Fruit fly (Drosophila melanogaster) whole organism, embryonic: ENCODE data around the gene CG14676.
A peak's percentile ranks its signal among the peaks of the same experiment; 100 is the strongest.

Source experiments
- ATbp ChIP-seq: fragments of 200-800 bp; sonication (Bioruptor generic); optimal IDR thresholded peaks from 2 replicates; lab custom pipeline; 2017; ENCODE audit warnings: missing biosample characterization, mild to moderate bottlenecking, missing genetic modification characterization, missing genetic modification reagents
- CG11560 ChIP-seq: fragments of 200-800 bp; sonication (Bioruptor generic); IDR thresholded peaks from 3 replicates; pipeline ENCODE4 v1.3.6; 2022; ENCODE audit warnings: missing biosample characterization, missing genetic modification characterization
- CG12155 ChIP-seq: fragments of 200-800 bp; sonication (Bioruptor generic); optimal IDR thresholded peaks from 3 replicates; lab custom pipeline; 2016; ENCODE audit warnings: missing biosample characterization, missing genetic modification characterization
- CG12219 ChIP-seq: fragments of 200-800 bp; sonication (Bioruptor generic); optimal IDR thresholded peaks from 3 replicates; lab custom pipeline; 2018; ENCODE audit warnings: missing biosample characterization, mild to moderate bottlenecking, missing genetic modification characterization
- CG1233 ChIP-seq: fragments of 200-800 bp; sonication (Bioruptor generic); optimal IDR thresholded peaks from 4 replicates; lab custom pipeline; 2018; ENCODE audit warnings: missing biosample characterization, mild to moderate bottlenecking, missing genetic modification characterization
- CG12744 ChIP-seq: fragments of 200-800 bp; sonication (Bioruptor generic); optimal IDR thresholded peaks from 2 replicates; lab custom pipeline; 2016; ENCODE audit warnings: missing biosample characterization, missing genetic modification characterization
- CG14050 ChIP-seq: fragments of 200-800 bp; sonication (Bioruptor generic); IDR thresholded peaks from 3 replicates; pipeline ENCODE4 v1.3.6; 2022; ENCODE audit warnings: missing biosample characterization, missing genetic modification characterization
- CG16813 ChIP-seq: fragments of 200-800 bp; sonication (Bioruptor generic); IDR thresholded peaks from 3 replicates; pipeline ENCODE4 v1.3.6; 2022; ENCODE audit warnings: missing biosample characterization, missing genetic modification characterization; ENCODE audit not compliant: partially characterized antibody
- CG17186 ChIP-seq: fragments of 200-800 bp; sonication (Bioruptor generic); optimal IDR thresholded peaks from 3 replicates; lab custom pipeline; 2017; ENCODE audit warnings: missing biosample characterization, missing genetic modification reagents, missing genetic modification characterization
- CG17361 ChIP-seq: fragments of 200-800 bp; sonication (Bioruptor generic); IDR thresholded peaks from 3 replicates; pipeline ENCODE4 v1.3.6; 2022; ENCODE audit warnings: missing biosample characterization, missing genetic modification characterization
- CG17912 ChIP-seq: fragments of 200-800 bp; sonication (Bioruptor generic); optimal IDR thresholded peaks from 2 replicates; lab custom pipeline; 2018; ENCODE audit warnings: missing biosample characterization, mild to moderate bottlenecking, missing genetic modification characterization
- CG2712 ChIP-seq: fragments of 200-800 bp; optimal IDR thresholded peaks from 3 replicates; lab custom pipeline; 2019; ENCODE audit warnings: missing biosample characterization, mild to moderate bottlenecking, missing genetic modification characterization, moderate library complexity
- CG34376 ChIP-seq: fragments of 200-800 bp; sonication (Bioruptor generic); optimal IDR thresholded peaks from 2 replicates; lab custom pipeline; 2018; ENCODE audit warnings: missing biosample characterization, mild to moderate bottlenecking, missing genetic modification characterization
- CG3726 ChIP-seq: fragments of 200-800 bp; sonication (Bioruptor generic); IDR thresholded peaks from 3 replicates; pipeline ENCODE4, ENCODE4 v1.3.6; 2022; ENCODE audit warnings: missing biosample characterization, missing genetic modification characterization
- CG3847 ChIP-seq: fragments of 200-800 bp; sonication (Bioruptor generic); IDR thresholded peaks from 2 replicates; pipeline ENCODE4 v1.3.6; 2022; ENCODE audit warnings: missing biosample characterization, missing genetic modification characterization
- CG3995 ChIP-seq: fragments of 200-800 bp; sonication (Bioruptor generic); optimal IDR thresholded peaks from 3 replicates; lab custom pipeline; 2016; ENCODE audit warnings: missing biosample characterization, missing genetic modification characterization
- CG4282 ChIP-seq: fragments of 200-800 bp; sonication (Bioruptor generic); optimal IDR thresholded peaks from 2 replicates; lab custom pipeline; 2016; ENCODE audit warnings: missing biosample characterization, missing genetic modification characterization
- CG4707 ChIP-seq: fragments of 200-800 bp; sonication (Bioruptor generic); optimal IDR thresholded peaks from 2 replicates; lab custom pipeline; 2018; ENCODE audit warnings: missing biosample characterization, mild to moderate bottlenecking, missing genetic modification characterization, moderate library complexity
- CG7357 ChIP-seq: fragments of 200-800 bp; sonication (Bioruptor generic); IDR thresholded peaks from 3 replicates; pipeline ENCODE4 v1.3.6; 2022; ENCODE audit warnings: missing biosample characterization, missing genetic modification characterization
- CG7556 ChIP-seq: fragments of 200-800 bp; sonication (Bioruptor generic); optimal IDR thresholded peaks from 2 replicates; lab custom pipeline; 2017; ENCODE audit warnings: missing biosample characterization, mild to moderate bottlenecking, missing genetic modification characterization
- CG8359 ChIP-seq: fragments of 200-800 bp; sonication (Bioruptor generic); optimal IDR thresholded peaks from 2 replicates; lab custom pipeline; 2017; ENCODE audit warnings: missing biosample characterization, mild to moderate bottlenecking, missing genetic modification characterization, borderline replicate concordance
- CG8944 ChIP-seq: fragments of 200-800 bp; sonication (Bioruptor generic); optimal IDR thresholded peaks from 3 replicates; lab custom pipeline; 2016; ENCODE audit warnings: missing biosample characterization, missing genetic modification characterization
- CG9437 ChIP-seq: fragments of 200-800 bp; sonication (Bioruptor generic); optimal IDR thresholded peaks from 2 replicates; lab custom pipeline; 2018; ENCODE audit warnings: missing biosample characterization, mild to moderate bottlenecking, missing genetic modification characterization
- CG9609 ChIP-seq: fragments of 200-800 bp; sonication (Bioruptor generic); optimal IDR thresholded peaks from 3 replicates; lab custom pipeline; 2016; ENCODE audit warnings: missing biosample characterization, missing genetic modification characterization
- CHES-1-like ChIP-seq: fragments of 200-800 bp; sonication (Bioruptor generic); optimal IDR thresholded peaks from 2 replicates; lab custom pipeline; 2016; ENCODE audit warnings: missing biosample characterization, missing genetic modification characterization
- Camta ChIP-seq: fragments of 200-800 bp; sonication (Bioruptor generic); optimal IDR thresholded peaks from 2 replicates; lab custom pipeline; 2016; ENCODE audit warnings: missing biosample characterization, missing genetic modification characterization
- CkIIα-i1 ChIP-seq: fragments of 200-800 bp; sonication (Bioruptor generic); IDR thresholded peaks from 2 replicates; pipeline ENCODE4 v1.3.6; 2022; ENCODE audit warnings: missing biosample characterization, missing genetic modification characterization
- Doc2 ChIP-seq: fragments of 200-800 bp; sonication (Bioruptor generic); IDR thresholded peaks from 2 replicates; pipeline ENCODE4 v1.3.6; 2022; ENCODE audit warnings: missing biosample characterization, missing genetic modification characterization
- Drgx ChIP-seq: fragments of 200-800 bp; sonication (Bioruptor generic); IDR thresholded peaks from 2 replicates; pipeline ENCODE4 v1.3.6; 2022; ENCODE audit warnings: missing biosample characterization, missing genetic modification characterization
- Eip74EF ChIP-seq, 2 experiments: fragments of 200-800 bp in 1 of 2; fragments of >200 bp in 1 of 2; sonication (Bioruptor generic) in 1 of 2; optimal IDR thresholded peaks; 2 replicates each; lab custom pipeline; 2017 to 2019; ENCODE audit warnings: missing biosample characterization in 2 of 2, missing genetic modification characterization in 2 of 2, mild to moderate bottlenecking in 1 of 2, moderate library complexity in 1 of 2
- Ets65A ChIP-seq: fragments of 200-800 bp; sonication (Bioruptor generic); peaks from one replicate; lab custom pipeline; 2016; ENCODE audit warnings: missing biosample characterization, missing genetic modification characterization
- Hmr ChIP-seq: fragments of 200-800 bp; sonication (Bioruptor generic); optimal IDR thresholded peaks from 3 replicates; lab custom pipeline; 2017; ENCODE audit warnings: mild to moderate bottlenecking, missing biosample characterization, missing genetic modification reagents, missing genetic modification characterization
- Hr3 ChIP-seq: fragments of 200-800 bp; sonication (Bioruptor generic); optimal IDR thresholded peaks from 3 replicates; lab custom pipeline; 2016; ENCODE audit warnings: missing biosample characterization, missing genetic modification characterization
- Max ChIP-seq: fragments of 200-800 bp; sonication (Bioruptor generic); optimal IDR thresholded peaks from 2 replicates; lab custom pipeline; 2016; ENCODE audit warnings: missing biosample characterization, mild to moderate bottlenecking, missing genetic modification characterization
- Nf-YA ChIP-seq: fragments of 200-800 bp; sonication (Bioruptor generic); IDR thresholded peaks from 2 replicates; pipeline ENCODE4 v1.3.6; 2022; ENCODE audit warnings: missing biosample characterization, missing genetic modification characterization
- NfI ChIP-seq: fragments of 200-800 bp; sonication (Bioruptor generic); optimal IDR thresholded peaks from 3 replicates; lab custom pipeline; 2018; ENCODE audit warnings: missing biosample characterization, mild to moderate bottlenecking, missing genetic modification characterization, moderate library complexity
- Oli ChIP-seq: fragments of 200-800 bp; sonication (Bioruptor generic); optimal IDR thresholded peaks from 2 replicates; lab custom pipeline; 2018; ENCODE audit warnings: missing biosample characterization, mild to moderate bottlenecking, missing genetic modification characterization, moderate library complexity
- Sry-δ ChIP-seq: fragments of 200-800 bp; sonication (Bioruptor generic); optimal IDR thresholded peaks from 2 replicates; lab custom pipeline; 2016; ENCODE audit warnings: missing biosample characterization, missing genetic modification characterization
- TFAM ChIP-seq: fragments of 200-800 bp; sonication (Bioruptor generic); optimal IDR thresholded peaks from 2 replicates; lab custom pipeline; 2017; ENCODE audit warnings: missing biosample characterization, missing genetic modification characterization, inconsistent platforms
- Xrp1 ChIP-seq: fragments of 200-800 bp; sonication (Bioruptor generic); IDR thresholded peaks from 2 replicates; pipeline ENCODE4 v1.3.6; 2022; ENCODE audit warnings: missing biosample characterization, missing genetic modification characterization
- ap ChIP-seq: fragments of 200-800 bp; sonication (Bioruptor generic); IDR thresholded peaks from 2 replicates; pipeline ENCODE4 v1.3.6; 2022; ENCODE audit warnings: missing biosample characterization, missing genetic modification characterization
- bab2 ChIP-seq: fragments of 200-800 bp; sonication (Bioruptor generic); optimal IDR thresholded peaks from 2 replicates; lab custom pipeline; 2016; ENCODE audit warnings: missing biosample characterization, missing genetic modification characterization
- bbx ChIP-seq: fragments of 200-800 bp; sonication (Bioruptor generic); IDR thresholded peaks from 2 replicates; pipeline ENCODE4 v1.3.6; 2022; ENCODE audit warnings: missing biosample characterization, missing genetic modification characterization; ENCODE audit not compliant: partially characterized antibody
- emc ChIP-seq: fragments of 200-800 bp; sonication (Bioruptor generic); optimal IDR thresholded peaks from 2 replicates; lab custom pipeline; 2016; ENCODE audit warnings: missing biosample characterization, missing genetic modification characterization
- gce ChIP-seq: fragments of 200-800 bp; sonication (Bioruptor generic); IDR thresholded peaks from 3 replicates; pipeline ENCODE4 v1.3.6; 2022; ENCODE audit warnings: missing biosample characterization, missing genetic modification characterization
- knrl ChIP-seq: fragments of 200-800 bp; sonication (Bioruptor generic); IDR thresholded peaks from 3 replicates; pipeline ENCODE4 v1.3.6; 2022; ENCODE audit warnings: missing biosample characterization, missing genetic modification characterization; ENCODE audit not compliant: partially characterized antibody
- maf-S ChIP-seq: fragments of 200-800 bp; sonication (Bioruptor generic); optimal IDR thresholded peaks from 2 replicates; lab custom pipeline; 2016; ENCODE audit warnings: missing biosample characterization, missing genetic modification characterization
- mirr ChIP-seq: fragments of 200-800 bp; sonication (Bioruptor generic); optimal IDR thresholded peaks from 3 replicates; lab custom pipeline; 2018; ENCODE audit warnings: missing biosample characterization, mild to moderate bottlenecking, missing genetic modification characterization
- pzg ChIP-seq: fragments of 200-800 bp; sonication (Bioruptor generic); optimal IDR thresholded peaks from 3 replicates; lab custom pipeline; 2018; ENCODE audit warnings: missing biosample characterization, mild to moderate bottlenecking, missing genetic modification characterization, moderate library complexity
- row ChIP-seq: fragments of 200-800 bp; sonication (Bioruptor generic); IDR thresholded peaks from 3 replicates; pipeline ENCODE4 v1.3.6; 2022; ENCODE audit warnings: missing biosample characterization, missing genetic modification characterization
- vfl ChIP-seq: fragments of 200-800 bp; sonication (Bioruptor generic); optimal IDR thresholded peaks from 2 replicates; lab custom pipeline; 2016; ENCODE audit warnings: missing biosample characterization, missing genetic modification characterization

The CG14676 gene

DNA sequence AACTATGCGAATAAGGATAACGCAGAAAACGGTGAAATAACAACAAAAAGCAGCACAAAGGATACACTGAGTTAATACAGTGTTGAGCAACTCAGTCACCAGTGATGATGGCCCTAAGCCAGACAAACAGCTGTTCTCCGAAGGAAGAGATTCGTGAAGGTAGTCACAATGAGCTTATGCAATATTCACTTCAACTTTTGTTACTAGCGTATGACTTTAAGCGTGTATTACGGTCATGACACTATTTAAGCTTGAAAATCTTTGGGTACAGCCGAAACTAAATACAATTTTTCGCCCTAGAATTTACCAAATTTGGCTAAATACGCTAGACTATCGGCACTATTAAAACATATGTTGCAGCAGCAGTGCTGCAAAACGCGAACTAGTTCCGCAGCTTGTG lies 9.2 kb downstream of the CG14676 start, which contains the start of the genes disp and ECSIT (continued):
- TF ChIP-seq CG3995 (GFP tag; lab: Kevin White, UChicago), result peak; percentile 55
- no peak for TF ChIP-seq CG12219 (GFP tag; lab: Kevin White, UChicago)
- no peak for TF ChIP-seq Sry-δ (GFP tag; lab: Kevin White, UChicago)
- TF ChIP-seq emc (GFP tag; lab: Kevin White, UChicago), result no peak
- TF ChIP-seq Camta (GFP tag; lab: Kevin White, UChicago), result no peak
- TF ChIP-seq CG7556, result no peak
- TF ChIP-seq Oli, result peak; percentile 58
- no peak for TF ChIP-seq ap
- TF ChIP-seq Doc2 (GFP tag; lab: Robert Waterston, UW), result no peak
- no peak for TF ChIP-seq CG7357 (GFP tag; lab: Robert Waterston, UW)
- TF ChIP-seq Ets65A (GFP tag; lab: Kevin White, UChicago), result peak; percentile 94
- no peak for TF ChIP-seq CG8944 (GFP tag; lab: Kevin White, UChicago)
- peak; percentile 88 for TF ChIP-seq CG2712 (tag; lab: Kevin White, UChicago)
- no peak for TF ChIP-seq CG9437
- no peak for TF ChIP-seq CG8359 (GFP tag; lab: Kevin White, UChicago)
- peak; percentile 91 for TF ChIP-seq row (GFP tag; lab: Robert Waterston, UW)
- TF ChIP-seq Drgx (GFP tag; lab: Robert Waterston, UW), result no peak
- no peak for TF ChIP-seq Nf-YA (GFP tag; lab: Robert Waterston, UW)
- TF ChIP-seq CG12155 (GFP tag; lab: Kevin White, UChicago), result peak; percentile 4
- no peak for TF ChIP-seq gce (GFP tag; lab: Robert Waterston, UW)
- no peak for TF ChIP-seq CG12744 (GFP tag; lab: Kevin White, UChicago)
- TF ChIP-seq Hr3, result peak; percentile 22
- no peak for TF ChIP-seq TFAM (GFP tag; lab: Kevin White, UChicago)
- no peak for TF ChIP-seq ATbp (GFP tag; lab: Kevin White, UChicago)
- no peak for TF ChIP-seq CkIIα-i1 (GFP tag; lab: Robert Waterston, UW)
- TF ChIP-seq CG3726, result no peak
- peak; percentile 16; the same call in 1 of the 3 replicates for TF ChIP-seq CG16813
- peak; percentile 70 for TF ChIP-seq CG17186
- TF ChIP-seq CG14050 (GFP tag; lab: Robert Waterston, UW), result no peak
- TF ChIP-seq CG4707 (GFP tag; lab: Kevin White, UChicago), result no peak
- no peak for TF ChIP-seq CG4282 (GFP tag; lab: Kevin White, UChicago)
- peak; percentile 27 for TF ChIP-seq vfl (GFP tag; lab: Kevin White, UChicago)
- no peak for TF ChIP-seq Eip74EF (GFP tag; optimal IDR thresholded peaks at IDR 0.05; lab: Kevin White, UChicago)
- TF ChIP-seq mirr (GFP tag; lab: Kevin White, UChicago), result peak; percentile 15
- TF ChIP-seq CG9609 (GFP tag; lab: Kevin White, UChicago), result peak; percentile 40
- peak; percentile 48 for TF ChIP-seq Max
- TF ChIP-seq Xrp1 (GFP tag; lab: Robert Waterston, UW), result no peak
- TF ChIP-seq CG17912 (GFP tag; lab: Kevin White, UChicago), result no peak
- peak; percentile 27 for TF ChIP-seq CHES-1-like
- TF ChIP-seq knrl (GFP tag; lab: Robert Waterston, UW), result peak; percentile 46; the same call in 1 of the 3 replicates
- peak; percentile 36 for TF ChIP-seq Hmr
- TF ChIP-seq CG1233 (GFP tag; lab: Kevin White, UChicago), result no peak
- TF ChIP-seq NfI (GFP tag; lab: Kevin White, UChicago), result no peak
- no peak for TF ChIP-seq bbx (GFP tag; lab: Robert Waterston, UW)
- TF ChIP-seq CG17361, result no peak
- TF ChIP-seq CG11560, result no peak
- peak; percentile 22 for TF ChIP-seq CG34376
- TF ChIP-seq maf-S (GFP tag; lab: Kevin White, UChicago), result peak; percentile 15
- peak; percentile 50 for TF ChIP-seq pzg (GFP tag; lab: Kevin White, UChicago)
- 0 out of 2 replicates have a peak, but pooled peaks have one; percentile 22 for TF ChIP-seq CG3847 (GFP tag; lab: Robert Waterston, UW)
- peak; percentile 27 for TF ChIP-seq bab2 (GFP tag; lab: Kevin White, UChicago)
